Worm (Caenorhabditis elegans) whole organism, L2 larva: ENCODE measurements around the gene M18.6.
A peak's percentile ranks its signal among the peaks of the same experiment; 100 is the strongest.

Experiments
- aly-2 ChIP-seq: fragments of 150-350 bp; optimal IDR thresholded peaks from 2 replicates; lab custom pipeline; 2014; ENCODE audit warnings: missing biosample characterization, missing genetic modification characterization
- lin-13 ChIP-seq: fragments of 150-350 bp; optimal IDR thresholded peaks from 2 replicates; lab custom pipeline; 2014; ENCODE audit warnings: missing biosample characterization, missing genetic modification reagents, missing genetic modification characterization
- lin-39 ChIP-seq: fragments of 150-350 bp; optimal IDR thresholded peaks from 2 replicates; lab custom pipeline; 2014; ENCODE audit warnings: missing biosample characterization, missing genetic modification reagents, missing genetic modification characterization
- lsy-2 ChIP-seq, 2 experiments: fragments of 150-350 bp in 1 of 2; sonication (generic microtip) in 1 of 2; optimal IDR thresholded peaks; 2 replicates each; lab custom pipeline; 2014 to 2017; ENCODE audit warnings: missing biosample characterization in 2 of 2, missing genetic modification characterization in 2 of 2
- mbf-1 ChIP-seq: sonication (generic microtip); optimal IDR thresholded peaks from 2 replicates; lab custom pipeline; 2017; ENCODE audit warnings: missing biosample characterization, missing genetic modification characterization
- nhr-11 ChIP-seq: fragments of 150-350 bp; optimal IDR thresholded peaks from 2 replicates; lab custom pipeline; 2014; ENCODE audit warnings: missing biosample characterization, missing genetic modification characterization
- nhr-23 ChIP-seq: fragments of 150-350 bp; optimal IDR thresholded peaks from 2 replicates; lab custom pipeline; 2014; ENCODE audit warnings: missing biosample characterization, missing genetic modification reagents, missing genetic modification characterization
- nhr-6 ChIP-seq: fragments of 150-350 bp; optimal IDR thresholded peaks from 2 replicates; lab custom pipeline; 2014; ENCODE audit warnings: missing biosample characterization, missing genetic modification characterization
- nhr-77 ChIP-seq: fragments of 150-350 bp; optimal IDR thresholded peaks from 2 replicates; lab custom pipeline; 2014; ENCODE audit warnings: missing biosample characterization, missing genetic modification characterization
- snpc-4 ChIP-seq: fragments of 150-350 bp; optimal IDR thresholded peaks from 2 replicates; lab custom pipeline; 2014; ENCODE audit warnings: missing biosample characterization, missing genetic modification characterization

ce11 chrIV:12093384-12093783 lies 27.7 kb upstream of the M18.6 start, which contains the start of gene cpsf-4:
- TF ChIP-seq nhr-23 (tag; lab: Kevin White, UChicago) (no peak), mbf-1 (tag; lab: Kevin White, UChicago) (no peak), snpc-4 (tag; lab: Kevin White, UChicago) (no peak), aly-2 (no peak), nhr-11 (tag; lab: Kevin White, UChicago) (no peak), nhr-6 (no peak), nhr-77 (tag; lab: Kevin White, UChicago) (no peak), lsy-2 (tag; optimal IDR thresholded peaks at IDR 0.05; lab: Kevin White, UChicago) (peak in 1 of 2 experiments; percentile 72), lin-13 (GFP tag; lab: Kevin White, UChicago) (no peak), lin-39 (tag; lab: Kevin White, UChicago) (no peak)
